Fruit fly (Drosophila melanogaster) S2 (cell line): ENCODE data around the gene CG7988.

Source experiments
- CG8478 ChIP-seq: fragments of >200 bp; optimal IDR thresholded peaks from 2 replicates; lab custom pipeline; 2018
- CTCF ChIP-seq, 2 experiments: fragments of >200 bp; optimal IDR thresholded peaks; 2 replicates each; lab custom pipeline; 2018

dm6 chr3R:18191867-18192266, 28.5 kb upstream of the CG7988 start, which contains the start of gene CG14313:
- TF ChIP-seq CG8478 (no peak), CTCF (optimal IDR thresholded peaks at IDR 0.05; lab: Kevin White, UChicago) (no peak)
